Fruit fly (Drosophila melanogaster) whole organism, prepupa: ENCODE data around the gene CG4017.

Experiments
- CG10631 ChIP-seq: fragments of 200-800 bp; sonication (Bioruptor generic); optimal IDR thresholded peaks from 2 replicates; lab custom pipeline; 2016; ENCODE audit warnings: missing biosample characterization, missing genetic modification characterization
- CG11294 ChIP-seq: fragments of 200-800 bp; sonication (Bioruptor generic); IDR thresholded peaks from 2 replicates; pipeline ENCODE4 v1.3.6; 2022; ENCODE audit warnings: missing biosample characterization, missing genetic modification characterization
- CG11762 ChIP-seq: fragments of 200-800 bp; sonication (Bioruptor generic); optimal IDR thresholded peaks from 3 replicates; lab custom pipeline; 2016; ENCODE audit warnings: missing biosample characterization, missing genetic modification characterization; ENCODE audit not compliant: insufficient read depth
- CG15336 ChIP-seq: fragments of 200-800 bp; sonication (Bioruptor generic); IDR thresholded peaks from 2 replicates; pipeline ENCODE4 v1.3.6; 2022; ENCODE audit warnings: missing biosample characterization, missing genetic modification characterization
- CG1621 ChIP-seq: fragments of 200-800 bp; sonication (Bioruptor generic); optimal IDR thresholded peaks from 3 replicates; lab custom pipeline; 2018; ENCODE audit warnings: missing biosample characterization, mild to moderate bottlenecking, missing genetic modification characterization
- CG3032 ChIP-seq: fragments of 200-800 bp; optimal IDR thresholded peaks from 2 replicates; lab custom pipeline; 2019; ENCODE audit warnings: missing biosample characterization, mild to moderate bottlenecking, missing genetic modification characterization, moderate library complexity
- CG31627 ChIP-seq: fragments of 200-800 bp; sonication (Bioruptor generic); optimal IDR thresholded peaks from 3 replicates; lab custom pipeline; 2016; ENCODE audit warnings: missing biosample characterization, missing genetic modification characterization
- CG32006 ChIP-seq: fragments of 200-800 bp; sonication (Bioruptor generic); optimal IDR thresholded peaks from 3 replicates; lab custom pipeline; 2017; ENCODE audit warnings: missing biosample characterization, mild to moderate bottlenecking, missing genetic modification characterization
- CG34406 ChIP-seq: fragments of 200-800 bp; sonication (Bioruptor generic); optimal IDR thresholded peaks from 3 replicates; lab custom pipeline; 2016; ENCODE audit warnings: missing biosample characterization, missing genetic modification characterization
- CG3919 ChIP-seq: fragments of 200-800 bp; sonication (Bioruptor generic); optimal IDR thresholded peaks from 3 replicates; lab custom pipeline; 2016; ENCODE audit warnings: missing biosample characterization, missing genetic modification characterization
- CG4318 ChIP-seq: fragments of 200-800 bp; sonication (Bioruptor generic); optimal IDR thresholded peaks from 3 replicates; lab custom pipeline; 2017; ENCODE audit warnings: missing biosample characterization, mild to moderate bottlenecking, missing genetic modification characterization
- CG6276 ChIP-seq: fragments of 200-800 bp; sonication (Bioruptor generic); optimal IDR thresholded peaks from 2 replicates; lab custom pipeline; 2017; ENCODE audit warnings: missing biosample characterization, mild to moderate bottlenecking, missing genetic modification characterization
- CG6792 ChIP-seq: fragments of 200-800 bp; sonication (Bioruptor generic); optimal IDR thresholded peaks from 3 replicates; lab custom pipeline; 2016; ENCODE audit warnings: missing biosample characterization, missing genetic modification characterization
- CG6808 ChIP-seq: fragments of 200-800 bp; sonication (Bioruptor generic); optimal IDR thresholded peaks from 3 replicates; lab custom pipeline; 2017; ENCODE audit warnings: missing biosample characterization, missing genetic modification characterization, mild to moderate bottlenecking, moderate library complexity, missing genetic modification reagents
- CG8119 ChIP-seq: fragments of 200-800 bp; sonication (Bioruptor generic); IDR thresholded peaks from 3 replicates; pipeline ENCODE4 v1.3.6; 2022; ENCODE audit warnings: missing biosample characterization, missing genetic modification characterization
- CG8632 ChIP-seq: fragments of 200-800 bp; sonication (Bioruptor generic); optimal IDR thresholded peaks from 3 replicates; lab custom pipeline; 2016; ENCODE audit warnings: missing biosample characterization, missing genetic modification characterization
- Eip75B ChIP-seq: fragments of 200-800 bp; sonication (Bioruptor generic); optimal IDR thresholded peaks from 3 replicates; lab custom pipeline; 2016; ENCODE audit warnings: missing biosample characterization, missing genetic modification characterization
- Ets21C ChIP-seq: fragments of 200-800 bp; sonication (Bioruptor generic); optimal IDR thresholded peaks from 3 replicates; lab custom pipeline; 2016; ENCODE audit warnings: missing biosample characterization, missing genetic modification characterization
- Gug ChIP-seq: fragments of 200-800 bp; sonication (Bioruptor generic); IDR thresholded peaks from 2 replicates; pipeline ENCODE4 v1.3.6; 2022; ENCODE audit warnings: missing biosample characterization, missing genetic modification characterization
- Hr38 ChIP-seq: sonication (Bioruptor generic); optimal IDR thresholded peaks from 2 replicates; lab custom pipeline; 2016; ENCODE audit warnings: missing biosample characterization, missing genetic modification characterization
- OdsH ChIP-seq: fragments of 200-800 bp; sonication (Bioruptor generic); optimal IDR thresholded peaks from 3 replicates; lab custom pipeline; 2016; ENCODE audit warnings: missing biosample characterization, missing genetic modification characterization
- Sox14 ChIP-seq: fragments of 200-800 bp; sonication (Bioruptor generic); optimal IDR thresholded peaks from 3 replicates; lab custom pipeline; 2016; ENCODE audit warnings: missing biosample characterization, missing genetic modification characterization
- Sox15 ChIP-seq: fragments of 200-800 bp; sonication (Bioruptor generic); optimal IDR thresholded peaks from 3 replicates; lab custom pipeline; 2016; ENCODE audit warnings: missing biosample characterization, missing genetic modification characterization
- achi ChIP-seq: fragments of 200-800 bp; sonication (Bioruptor generic); optimal IDR thresholded peaks from 3 replicates; lab custom pipeline; 2016; ENCODE audit warnings: missing biosample characterization, missing genetic modification characterization
- cyc ChIP-seq: fragments of 200-800 bp; sonication (Bioruptor generic); optimal IDR thresholded peaks from 3 replicates; lab custom pipeline; 2016; ENCODE audit warnings: missing biosample characterization, missing genetic modification characterization
- dac ChIP-seq: fragments of 200-800 bp; sonication (Bioruptor generic); optimal IDR thresholded peaks from 2 replicates; lab custom pipeline; 2017; ENCODE audit warnings: missing biosample characterization, mild to moderate bottlenecking, missing genetic modification characterization
- eg ChIP-seq: fragments of 200-800 bp; sonication (Bioruptor generic); IDR thresholded peaks from 3 replicates; pipeline ENCODE4 v1.3.6; 2022; ENCODE audit warnings: missing biosample characterization, missing genetic modification characterization
- esn ChIP-seq: fragments of 200-800 bp; sonication (Bioruptor generic); optimal IDR thresholded peaks from 2 replicates; lab custom pipeline; 2016; ENCODE audit warnings: missing biosample characterization, mild to moderate bottlenecking, missing genetic modification characterization, moderate library complexity
- fd59A ChIP-seq: fragments of 200-800 bp; sonication (Bioruptor generic); optimal IDR thresholded peaks from 2 replicates; lab custom pipeline; 2017; ENCODE audit warnings: missing biosample characterization, mild to moderate bottlenecking, missing genetic modification characterization, missing genetic modification reagents
- fkh ChIP-seq: fragments of 200-800 bp; sonication (Bioruptor generic); optimal IDR thresholded peaks from 3 replicates; lab custom pipeline; 2017; ENCODE audit warnings: missing biosample characterization, mild to moderate bottlenecking, missing genetic modification characterization, moderate library complexity
- lz ChIP-seq: fragments of 200-800 bp; sonication (Bioruptor generic); optimal IDR thresholded peaks from 3 replicates; lab custom pipeline; 2016; ENCODE audit warnings: missing biosample characterization, missing genetic modification characterization
- salr ChIP-seq, 2 experiments: fragments of 200-800 bp; sonication (Bioruptor generic); optimal IDR thresholded peaks; 3 replicates each; lab custom pipeline; 2016 to 2018; ENCODE audit warnings: missing biosample characterization in 2 of 2, missing genetic modification characterization in 2 of 2, mild to moderate bottlenecking in 1 of 2
- spab ChIP-seq: fragments of 200-800 bp; sonication (Bioruptor generic); optimal IDR thresholded peaks from 2 replicates; lab custom pipeline; 2017; ENCODE audit warnings: missing biosample characterization, mild to moderate bottlenecking, missing genetic modification characterization, missing genetic modification reagents
- ss ChIP-seq, 2 experiments: fragments of 200-800 bp; sonication (Bioruptor generic); optimal IDR thresholded peaks; 2 replicates in 1 of 2; 3 replicates in 1 of 2; lab custom pipeline; 2017 to 2018; ENCODE audit warnings: mild to moderate bottlenecking in 2 of 2, missing biosample characterization in 2 of 2, missing genetic modification characterization in 2 of 2, moderate library complexity in 1 of 2
- svp ChIP-seq: fragments of 200-800 bp; sonication (Bioruptor generic); peaks from one replicate; lab custom pipeline; 2016; ENCODE audit warnings: missing biosample characterization, missing genetic modification characterization
- topi ChIP-seq: fragments of 200-800 bp; sonication (Bioruptor generic); optimal IDR thresholded peaks from 3 replicates; lab custom pipeline; 2016; ENCODE audit warnings: missing biosample characterization, missing genetic modification characterization

Gene CG4017

dm6 chr2L:9758856-9759255, 8.0 kb upstream of the CG4017 start (continued):
- TF ChIP-seq Sox14 (GFP tag; lab: Kevin White, UChicago): peak; percentile 81
- TF ChIP-seq CG3032 (tag; lab: Kevin White, UChicago): peak; percentile 48
- peak; percentile 36 for TF ChIP-seq CG6792 (GFP tag; lab: Kevin White, UChicago)
- peak in 1 of 2 experiments; percentile 67 for TF ChIP-seq ss (GFP tag; optimal IDR thresholded peaks at IDR 0.05; lab: Kevin White, UChicago)
- peak; percentile 14 for TF ChIP-seq cyc
- peak; percentile 26 for TF ChIP-seq Sox15 (GFP tag; lab: Kevin White, UChicago)
- TF ChIP-seq CG1621 (tag; lab: Kevin White, UChicago): peak; percentile 58
- peak; percentile 11 for TF ChIP-seq lz (GFP tag; lab: Kevin White, UChicago)
- TF ChIP-seq CG15336 (GFP tag; lab: Robert Waterston, UW): peak; percentile 16; the same call in 1 of the 2 replicates
- peak; percentile 62 for TF ChIP-seq CG10631 (GFP tag; lab: Kevin White, UChicago)
- peak; percentile 54 for TF ChIP-seq CG31627 (GFP tag; lab: Kevin White, UChicago)
- peak; percentile 66 for TF ChIP-seq esn (GFP tag; lab: Kevin White, UChicago)
- TF ChIP-seq CG3919 (GFP tag; lab: Kevin White, UChicago): no peak
- TF ChIP-seq CG11762 (GFP tag; lab: Kevin White, UChicago): no peak
- no peak for TF ChIP-seq fkh
- no peak for TF ChIP-seq CG6808 (GFP tag; lab: Kevin White, UChicago)
- no peak for TF ChIP-seq Hr38 (GFP tag; lab: Kevin White, UChicago)
- TF ChIP-seq CG11294 (GFP tag; lab: Robert Waterston, UW): 0 out of 2 replicates have a peak, but pooled peaks have one; percentile 10
- TF ChIP-seq CG6276 (GFP tag; lab: Kevin White, UChicago): no peak
- no peak for TF ChIP-seq salr (GFP tag; optimal IDR thresholded peaks at IDR 0.05; lab: Kevin White, UChicago)
- no peak for TF ChIP-seq CG34406 (GFP tag; lab: Kevin White, UChicago)
- TF ChIP-seq svp (GFP tag; lab: Kevin White, UChicago): peak; percentile 72
- no peak for TF ChIP-seq CG8632 (GFP tag; lab: Kevin White, UChicago)

dm6 chr2L:9763212-9763869, 3.5 kb upstream of the CG4017 start, which contains the start of the genes Taf11 and und:
Taf11 (minus strand) TSS chr2L:9763262.
und (plus strand) TSS chr2L:9763369.
- TF ChIP-seq lz (GFP tag; lab: Kevin White, UChicago) (no peak), Ets21C (GFP tag; lab: Kevin White, UChicago) (no peak), Gug (GFP tag; lab: Robert Waterston, UW) (no peak), dac (GFP tag; lab: Kevin White, UChicago) (no peak), CG31627 (GFP tag; lab: Kevin White, UChicago) (peak; percentile 8), svp (GFP tag; lab: Kevin White, UChicago) (peak; percentile 81), CG10631 (GFP tag; lab: Kevin White, UChicago) (peak; percentile 46), CG32006 (GFP tag; lab: Kevin White, UChicago) (no peak), CG4318 (no peak), esn (GFP tag; lab: Kevin White, UChicago) (peak; percentile 26), CG1621 (tag; lab: Kevin White, UChicago) (no peak), CG3032 (tag; lab: Kevin White, UChicago) (no peak), spab (GFP tag; lab: Kevin White, UChicago) (no peak), fkh (no peak), CG11762 (GFP tag; lab: Kevin White, UChicago) (no peak), eg (GFP tag; lab: Robert Waterston, UW) (no peak), achi (GFP tag; lab: Kevin White, UChicago) (peak; percentile 76), fd59A (no peak)

dm6 chr2L:9768735-9769134, 1.9 kb downstream of the CG4017 start, which contains the start of gene CG17633:
CG17633 (plus strand) TSS chr2L:9769060.
- TF ChIP-seq CG6276 (GFP tag; lab: Kevin White, UChicago) (no peak), CG8119 (no peak), CG6792 (GFP tag; lab: Kevin White, UChicago) (no peak), Eip75B (no peak), achi (GFP tag; lab: Kevin White, UChicago) (no peak), topi (GFP tag; lab: Kevin White, UChicago) (no peak), CG11294 (GFP tag; lab: Robert Waterston, UW) (no peak), Sox15 (GFP tag; lab: Kevin White, UChicago) (no peak), OdsH (GFP tag; lab: Kevin White, UChicago) (no peak), CG6808 (GFP tag; lab: Kevin White, UChicago) (no peak)
